Fruit fly (Drosophila melanogaster) whole organism, embryonic: ENCODE results near the gene Prp18.

Experiments
- CG12744 ChIP-seq: fragments of 200-800 bp; sonication (Bioruptor generic); optimal IDR thresholded peaks from 2 replicates; lab custom pipeline; 2016; ENCODE audit warnings: missing biosample characterization, missing genetic modification characterization
- CG13123 ChIP-seq: fragments of 200-800 bp; sonication (Bioruptor generic); optimal IDR thresholded peaks from 2 replicates; lab custom pipeline; 2016; ENCODE audit warnings: missing biosample characterization, missing genetic modification characterization
- CG13624 ChIP-seq: fragments of 200-800 bp; sonication (Bioruptor generic); optimal IDR thresholded peaks from 2 replicates; lab custom pipeline; 2016; ENCODE audit warnings: missing biosample characterization, missing genetic modification characterization
- CG14050 ChIP-seq: fragments of 200-800 bp; sonication (Bioruptor generic); IDR thresholded peaks from 3 replicates; pipeline ENCODE4 v1.3.6; 2022; ENCODE audit warnings: missing biosample characterization, missing genetic modification characterization
- CG14667 ChIP-seq: fragments of 200-800 bp; sonication (Bioruptor generic); IDR thresholded peaks from 2 replicates; pipeline ENCODE4 v1.3.6; 2022; ENCODE audit warnings: missing biosample characterization, missing genetic modification characterization
- CG31224 ChIP-seq: fragments of 200-800 bp; sonication (Bioruptor generic); IDR thresholded peaks from 2 replicates; pipeline ENCODE4 v1.3.6; 2022; ENCODE audit warnings: missing biosample characterization, missing genetic modification characterization
- CG9817 ChIP-seq: fragments of 200-800 bp; sonication (Bioruptor generic); optimal IDR thresholded peaks from 2 replicates; lab custom pipeline; 2018; ENCODE audit warnings: missing biosample characterization, mild to moderate bottlenecking, missing genetic modification characterization, moderate library complexity
- Usf ChIP-seq: fragments of 200-800 bp; sonication (Bioruptor generic); optimal IDR thresholded peaks from 2 replicates; lab custom pipeline; 2017; ENCODE audit warnings: missing genotype, missing biosample characterization, missing genetic modification characterization
- ci ChIP-seq: fragments of 200-800 bp; sonication (Bioruptor generic); IDR thresholded peaks from 3 replicates; pipeline ENCODE4 v1.3.6; 2022; ENCODE audit warnings: missing biosample characterization, missing genetic modification characterization

DNA sequence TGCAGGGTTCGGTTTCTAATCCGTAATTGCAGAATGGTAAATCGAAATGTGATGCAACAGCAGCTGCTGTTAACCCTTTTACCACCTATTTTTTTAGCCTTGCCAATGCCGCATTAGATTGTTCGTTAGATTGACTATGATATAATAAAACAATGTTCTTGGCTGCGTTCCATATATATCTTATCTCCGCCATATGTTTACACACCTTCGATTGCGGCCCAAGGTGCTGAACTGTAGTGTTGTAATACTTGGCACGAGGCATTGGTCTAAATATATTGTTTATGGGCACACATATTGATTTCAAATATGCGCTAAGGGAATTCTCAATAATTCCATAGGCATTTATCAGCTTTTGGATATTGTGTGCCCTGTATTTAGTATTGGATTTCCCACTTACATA lies 39.4 kb downstream of the Prp18 start:
- TF ChIP-seq CG14050 (no peak), CG9817 (tag; lab: Kevin White, UChicago) (no peak), CG12744 (no peak), ci (GFP tag; lab: Robert Waterston, UW) (no peak), CG31224 (GFP tag; lab: Robert Waterston, UW) (no peak), CG13624 (GFP tag; lab: Kevin White, UChicago) (no peak), CG13123 (GFP tag; lab: Kevin White, UChicago) (no peak), CG14667 (GFP tag; lab: Robert Waterston, UW) (no peak), Usf (GFP tag; lab: Kevin White, UChicago) (no peak)
